Fruit fly (Drosophila melanogaster): ENCODE measurements around the gene CG6607.

Gene CG6607

dm6 chr3R:24503627-24504026, 24.2 kb upstream of the CG6607 start:
- TF ChIP-seq GATAd (GFP tag; optimal IDR thresholded peaks at IDR 0.05), result no peak
- no peak for TF ChIP-seq Hnf4 (GFP tag; optimal IDR thresholded peaks at IDR 0.05)
- TF ChIP-seq CG9705 (GFP tag; optimal IDR thresholded peaks at IDR 0.05), result no peak
- TF ChIP-seq Abd-B (GFP tag; optimal IDR thresholded peaks at IDR 0.05), result no peak
- no peak for TF ChIP-seq pan (optimal IDR thresholded peaks at IDR 0.05)
- no peak for TF ChIP-seq brk (GFP tag; optimal IDR thresholded peaks at IDR 0.05)
- TF ChIP-seq ey (GFP tag; optimal IDR thresholded peaks at IDR 0.05), result no peak
- TF ChIP-seq h (GFP tag; optimal IDR thresholded peaks at IDR 0.05), result no peak
- TF ChIP-seq fru (GFP tag; optimal IDR thresholded peaks at IDR 0.05), result no peak
- TF ChIP-seq sage (GFP tag; optimal IDR thresholded peaks at IDR 0.05), result no peak
- TF ChIP-seq rgr (GFP tag; optimal IDR thresholded peaks at IDR 0.05), result no peak

DNA sequence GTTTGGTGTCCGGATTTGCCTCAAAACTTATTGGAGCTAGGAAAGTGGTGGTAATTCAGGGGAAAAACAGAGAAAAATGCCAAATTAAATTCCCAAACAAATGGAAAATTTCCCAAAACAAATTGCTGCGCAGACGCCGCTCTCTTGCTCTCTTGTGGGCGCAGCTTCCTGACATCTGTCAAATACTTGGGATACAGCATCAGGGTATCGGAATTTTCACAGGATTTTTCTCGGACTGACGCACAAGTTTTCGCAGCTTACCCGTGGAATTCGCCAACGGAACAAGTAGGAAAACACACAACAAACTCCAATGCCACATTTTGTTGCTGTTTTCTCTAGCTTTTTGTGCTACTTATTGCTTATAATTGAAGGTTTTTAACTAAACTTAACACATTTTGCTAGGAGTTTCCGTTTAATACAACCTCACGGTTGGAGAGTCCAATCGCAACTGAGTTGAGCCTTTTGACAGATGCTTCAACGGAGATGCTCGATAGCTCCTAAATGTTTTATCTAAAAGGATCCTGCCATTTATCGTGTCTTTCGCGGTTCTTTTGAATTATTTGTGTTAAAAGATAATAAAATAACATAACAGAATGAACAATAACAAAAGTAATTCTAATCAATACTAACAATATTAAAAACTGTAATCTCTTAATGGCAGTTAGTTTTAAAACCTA, 13.1 kb upstream of the CG6607 start, which contains the start of the genes nAChRbeta2 and DZIP1:
Gene nAChRbeta2, minus strand, starts transcription at position 455 of the 677 bp plus-strand sequence.
Gene DZIP1, plus strand, starts transcription at position 627 of the 677 bp plus-strand sequence.
- TF ChIP-seq Dfd (GFP tag; optimal IDR thresholded peaks at IDR 0.05), result no peak
- TF ChIP-seq woc (GFP tag; optimal IDR thresholded peaks at IDR 0.05), result no peak
- no peak for TF ChIP-seq HLH106 (tag; optimal IDR thresholded peaks at IDR 0.05)

- TF ChIP-seq h (GFP tag; optimal IDR thresholded peaks at IDR 0.05) (peak; percentile 51), foxo (GFP tag; optimal IDR thresholded peaks at IDR 0.05) (no peak), HLH106 (tag; optimal IDR thresholded peaks at IDR 0.05) (no peak), Mio (GFP tag; optimal IDR thresholded peaks at IDR 0.05) (no peak), rgr (GFP tag; optimal IDR thresholded peaks at IDR 0.05) (peak; percentile 49), fru (GFP tag; optimal IDR thresholded peaks at IDR 0.05) (peak; percentile 4), Hnf4 (GFP tag; optimal IDR thresholded peaks at IDR 0.05) (peak; percentile 42)
These were observed 9.7 kb upstream of the CG6607 start, which contains the start of gene Pp1alpha-96A for dm6 chr3R:24518150-24518580. Gene Pp1alpha-96A (plus strand): TSS chr3R:24518270.

DNA sequence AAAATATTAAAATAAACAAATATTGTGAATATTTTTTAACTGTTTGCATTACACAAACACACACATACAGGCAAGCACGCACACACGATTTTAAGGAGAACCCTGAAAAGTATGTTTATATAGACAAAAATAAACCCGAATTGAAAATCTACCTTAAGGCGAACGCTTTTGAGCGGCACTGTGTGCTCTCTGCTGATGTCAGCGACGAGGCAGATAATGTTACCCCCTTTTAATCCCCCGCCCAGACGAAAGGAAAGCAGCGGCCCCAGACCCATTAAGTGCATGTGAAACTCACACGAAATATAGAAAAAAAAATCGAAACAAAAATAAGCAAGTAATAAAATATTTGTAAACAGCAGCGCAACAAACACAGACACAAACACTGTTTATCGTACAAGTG, 6.5 kb upstream of the CG6607 start:
- TF ChIP-seq usp (GFP tag; optimal IDR thresholded peaks at IDR 0.05) (no peak), h (GFP tag; optimal IDR thresholded peaks at IDR 0.05) (no peak), Abd-B (GFP tag; optimal IDR thresholded peaks at IDR 0.05) (no peak), dl (GFP tag; optimal IDR thresholded peaks at IDR 0.05; ENCODE audit: insufficient read depth in 1 of 2, partially characterized antibody in 2 of 2) (no peak), fru (GFP tag; optimal IDR thresholded peaks at IDR 0.05) (no peak), rgr (GFP tag; optimal IDR thresholded peaks at IDR 0.05) (no peak), Mio (GFP tag; optimal IDR thresholded peaks at IDR 0.05) (no peak), Hr83 (GFP tag; optimal IDR thresholded peaks at IDR 0.05; ENCODE audit: poor library complexity, severe bottlenecking) (no peak), CrebA (GFP tag; optimal IDR thresholded peaks at IDR 0.05; ENCODE audit: borderline replicate concordance) (no peak), dsf (GFP tag; optimal IDR thresholded peaks at IDR 0.05; ENCODE audit: borderline replicate concordance) (no peak), psq (GFP tag; optimal IDR thresholded peaks at IDR 0.05) (no peak), N (GFP tag; optimal IDR thresholded peaks at IDR 0.05) (no peak), OdsH (GFP tag; optimal IDR thresholded peaks at IDR 0.05) (no peak), Hnf4 (GFP tag; optimal IDR thresholded peaks at IDR 0.05) (no peak), lola (GFP tag; optimal IDR thresholded peaks at IDR 0.05) (no peak), sv (GFP tag; optimal IDR thresholded peaks at IDR 0.05) (no peak), Myc (optimal IDR thresholded peaks at IDR 0.05) (no peak), Jra (GFP tag; optimal IDR thresholded peaks at IDR 0.05) (no peak), pan (optimal IDR thresholded peaks at IDR 0.05) (no peak)

DNA sequence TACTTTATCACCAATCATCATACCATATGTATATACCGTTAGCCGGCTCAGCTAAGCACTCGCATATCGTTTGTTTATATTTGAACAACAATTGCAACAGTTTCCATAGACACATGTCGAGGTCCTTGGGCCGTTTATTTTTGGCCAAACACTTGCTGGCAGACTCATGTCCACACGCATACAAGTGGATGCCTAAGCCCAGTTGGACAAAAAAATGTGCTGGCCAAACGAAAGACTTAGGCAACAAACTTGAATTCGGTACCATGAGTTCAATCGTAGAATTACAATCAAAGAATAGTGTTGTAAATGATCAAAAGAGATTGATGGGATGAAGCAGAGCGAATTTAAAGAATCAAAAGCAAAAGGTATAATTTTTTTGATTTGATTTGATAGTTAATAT, 4.3 kb upstream of the CG6607 start, which contains the start of gene CG13622:
Gene CG13622, minus strand, starts transcription at position 101 of the 400 bp plus-strand sequence.
- no peak for TF ChIP-seq psq (GFP tag; optimal IDR thresholded peaks at IDR 0.05)
- TF ChIP-seq CrebA (GFP tag; optimal IDR thresholded peaks at IDR 0.05; ENCODE audit: borderline replicate concordance), result no peak
- TF ChIP-seq dmrt93B (GFP tag; optimal IDR thresholded peaks at IDR 0.05), result no peak
- TF ChIP-seq brk (GFP tag; optimal IDR thresholded peaks at IDR 0.05), result no peak
- no peak for TF ChIP-seq rgr (GFP tag; optimal IDR thresholded peaks at IDR 0.05)
- TF ChIP-seq tai (GFP tag; optimal IDR thresholded peaks at IDR 0.05), result no peak
- TF ChIP-seq Myc (optimal IDR thresholded peaks at IDR 0.05), result no peak
- no peak for TF ChIP-seq foxo (GFP tag; optimal IDR thresholded peaks at IDR 0.05)
- no peak for TF ChIP-seq ey (GFP tag; optimal IDR thresholded peaks at IDR 0.05)
- TF ChIP-seq woc (GFP tag; optimal IDR thresholded peaks at IDR 0.05), result no peak
- TF ChIP-seq dsf (GFP tag; optimal IDR thresholded peaks at IDR 0.05; ENCODE audit: borderline replicate concordance), result no peak
- no peak for TF ChIP-seq br (GFP tag; optimal IDR thresholded peaks at IDR 0.05)
- TF ChIP-seq Hr83 (GFP tag; optimal IDR thresholded peaks at IDR 0.05; ENCODE audit: poor library complexity, severe bottlenecking), result no peak
- no peak for TF ChIP-seq fru (GFP tag; optimal IDR thresholded peaks at IDR 0.05)
- TF ChIP-seq CG32264 (GFP tag; optimal IDR thresholded peaks at IDR 0.05), result no peak

All from whole organism, wandering third instar larva.